Fruit fly (Drosophila melanogaster) whole organism, pupa: ENCODE results near the gene CG7164.

Source experiments
- CG10348 ChIP-seq: fragments of 200-800 bp; sonication (Bioruptor generic); IDR thresholded peaks from 2 replicates; pipeline ENCODE4 v1.3.6; 2022; ENCODE audit warnings: missing biosample characterization, missing genetic modification characterization
- CG12605 ChIP-seq: fragments of 200-800 bp; sonication (Bioruptor generic); IDR thresholded peaks from 2 replicates; pipeline ENCODE4 v1.3.6; 2022; ENCODE audit warnings: missing biosample characterization, missing genetic modification characterization
- CG13204 ChIP-seq: fragments of 200-800 bp; sonication (Bioruptor generic); optimal IDR thresholded peaks from 2 replicates; lab custom pipeline; 2018; ENCODE audit warnings: missing biosample characterization, mild to moderate bottlenecking, missing genetic modification characterization, moderate library complexity
- CG14655 ChIP-seq: fragments of 200-800 bp; sonication (Bioruptor generic); optimal IDR thresholded peaks from 3 replicates; lab custom pipeline; 2017; ENCODE audit warnings: mild to moderate bottlenecking, missing biosample characterization, missing genetic modification reagents, missing genetic modification characterization
- CG15710 ChIP-seq: fragments of 200-800 bp; sonication (Bioruptor generic); optimal IDR thresholded peaks from 2 replicates; lab custom pipeline; 2018; ENCODE audit warnings: missing biosample characterization, mild to moderate bottlenecking, missing genetic modification characterization, moderate library complexity
- CG17806 ChIP-seq: fragments of 200-800 bp; sonication (Bioruptor generic); optimal IDR thresholded peaks from 2 replicates; lab custom pipeline; 2018; ENCODE audit warnings: missing biosample characterization, mild to moderate bottlenecking, missing genetic modification characterization, moderate library complexity
- CG32121 ChIP-seq: fragments of 200-800 bp; sonication (Bioruptor generic); IDR thresholded peaks from 2 replicates; pipeline ENCODE4 v1.3.6; 2022; ENCODE audit warnings: missing biosample characterization, missing genetic modification characterization
- CG34367 ChIP-seq: fragments of 200-800 bp; sonication (Bioruptor generic); optimal IDR thresholded peaks from 2 replicates; lab custom pipeline; 2018; ENCODE audit warnings: missing biosample characterization, mild to moderate bottlenecking, missing genetic modification characterization
- CG4496 ChIP-seq: fragments of 200-800 bp; sonication (Bioruptor generic); IDR thresholded peaks from 3 replicates; pipeline ENCODE4 v1.3.6; 2022; ENCODE audit warnings: missing biosample characterization, missing genetic modification characterization
- CG8159 ChIP-seq: fragments of 200-800 bp; sonication (Bioruptor generic); optimal IDR thresholded peaks from 3 replicates; lab custom pipeline; 2018; ENCODE audit warnings: missing biosample characterization, mild to moderate bottlenecking, missing genetic modification characterization, moderate library complexity
- CG8301 ChIP-seq: fragments of 200-800 bp; sonication (Bioruptor generic); optimal IDR thresholded peaks from 2 replicates; lab custom pipeline; 2018; ENCODE audit warnings: missing biosample characterization, mild to moderate bottlenecking, missing genetic modification characterization
- CG9948 ChIP-seq: fragments of 200-800 bp; sonication (Bioruptor generic); optimal IDR thresholded peaks from 2 replicates; lab custom pipeline; 2018; ENCODE audit warnings: missing biosample characterization, mild to moderate bottlenecking, missing genetic modification characterization, moderate library complexity
- D1 ChIP-seq: fragments of 200-800 bp; sonication (Bioruptor generic); optimal IDR thresholded peaks from 2 replicates; lab custom pipeline; 2018; ENCODE audit warnings: missing biosample characterization, mild to moderate bottlenecking, missing genetic modification characterization, moderate library complexity
- EcR ChIP-seq: fragments of 200-800 bp; sonication (Bioruptor generic); optimal IDR thresholded peaks from 3 replicates; lab custom pipeline; 2019; ENCODE audit warnings: missing biosample characterization, missing genetic modification characterization, mild to moderate bottlenecking, moderate library complexity, missing genetic modification reagents
- Ets98B ChIP-seq: fragments of 200-800 bp; sonication (Bioruptor generic); IDR thresholded peaks from 2 replicates; pipeline ENCODE4 v1.3.6; 2022; ENCODE audit warnings: missing biosample characterization, missing genetic modification characterization
- Pif1A ChIP-seq: fragments of 200-800 bp; sonication (Bioruptor generic); optimal IDR thresholded peaks from 3 replicates; lab custom pipeline; 2016; ENCODE audit warnings: missing biosample characterization, missing genetic modification characterization
- Pif1B ChIP-seq: fragments of 200-800 bp; sonication (Bioruptor generic); optimal IDR thresholded peaks from 3 replicates; lab custom pipeline; 2016; ENCODE audit warnings: missing biosample characterization, missing genetic modification characterization
- Snoo ChIP-seq: fragments of 200-800 bp; sonication (Bioruptor generic); optimal IDR thresholded peaks from 3 replicates; lab custom pipeline; 2017; ENCODE audit warnings: missing biosample characterization, mild to moderate bottlenecking, missing genetic modification characterization, inconsistent platforms
- fd96Ca ChIP-seq: fragments of 200-800 bp; sonication (Bioruptor generic); IDR thresholded peaks from 3 replicates; pipeline ENCODE4 v1.3.6; 2022; ENCODE audit warnings: missing biosample characterization, missing genetic modification characterization
- gl ChIP-seq: fragments of 200-800 bp; sonication (Bioruptor generic); optimal IDR thresholded peaks from 2 replicates; lab custom pipeline; 2018; ENCODE audit warnings: missing biosample characterization, mild to moderate bottlenecking, missing genetic modification characterization
- rn ChIP-seq: fragments of 200-800 bp; sonication (Bioruptor generic); IDR thresholded peaks from 2 replicates; pipeline ENCODE4 v1.3.6; 2022; ENCODE audit warnings: missing biosample characterization, missing genetic modification characterization

Gene CG7164

DNA sequence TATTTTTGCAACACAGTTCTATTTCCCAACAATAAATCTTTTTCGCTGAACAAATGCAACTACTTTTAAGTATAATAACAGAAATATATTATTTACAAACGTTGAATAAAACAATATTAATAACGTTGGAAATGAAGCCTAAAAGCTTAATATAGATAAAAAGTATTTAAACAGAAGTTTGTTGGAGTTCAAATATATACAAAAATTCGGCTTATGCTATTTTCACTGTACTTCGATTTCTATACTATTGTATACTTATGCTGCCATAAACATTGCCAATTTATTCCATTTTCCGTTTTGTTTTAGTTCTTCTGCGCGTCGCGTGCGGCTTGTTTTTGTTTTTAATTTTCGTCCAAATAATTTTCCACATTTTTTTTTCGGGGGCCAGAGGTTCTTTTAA lies 39.6 kb downstream of the CG7164 start, which contains the start of gene CG7115:
Gene CG7115, plus strand, starts transcription at position 301 of the 400 bp plus-strand sequence.
- TF ChIP-seq CG13204, result no peak
- no peak for TF ChIP-seq CG8301 (tag; lab: Kevin White, UChicago)
- TF ChIP-seq CG9948 (tag; lab: Kevin White, UChicago), result no peak

DNA sequence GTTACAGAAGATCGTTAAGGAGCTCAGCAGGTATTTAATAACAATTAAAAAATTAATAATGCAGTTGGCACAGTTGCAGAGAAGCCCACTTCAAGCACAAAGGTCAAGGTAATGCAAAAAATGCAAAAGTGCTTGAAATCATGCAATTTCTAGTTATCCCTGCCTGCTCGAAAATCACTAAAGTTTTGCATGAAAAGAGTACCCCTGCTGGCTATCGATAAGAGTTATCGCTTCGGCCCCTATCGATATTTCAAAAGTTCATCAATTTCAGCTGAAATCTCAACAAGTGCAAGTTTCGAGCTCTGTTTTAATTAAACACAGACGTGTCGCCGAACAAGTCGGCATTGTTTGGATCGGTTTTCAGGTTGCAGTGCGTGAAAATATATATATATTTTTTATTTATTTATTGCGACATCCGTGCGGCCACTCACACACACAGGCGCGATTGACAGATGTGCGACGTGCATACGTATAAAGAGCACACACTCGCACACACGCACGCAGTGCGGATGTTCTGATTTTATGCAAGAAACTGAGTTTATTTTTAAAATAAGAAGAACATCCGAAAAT lies 40.1 kb downstream of the CG7164 start:
- no peak for TF ChIP-seq CG13204
- TF ChIP-seq fd96Ca (GFP tag; lab: Robert Waterston, UW), result peak; percentile 70
- TF ChIP-seq Pif1B (GFP tag; lab: Kevin White, UChicago), result peak; percentile 66
- TF ChIP-seq CG8159, result peak; percentile 7
- no peak for TF ChIP-seq CG9948 (tag; lab: Kevin White, UChicago)
- no peak for TF ChIP-seq CG14655 (GFP tag; lab: Kevin White, UChicago)
- TF ChIP-seq rn (GFP tag; lab: Robert Waterston, UW), result no peak
- TF ChIP-seq Snoo (tag; lab: Kevin White, UChicago), result peak; percentile 37
- peak; percentile 58; the same call in 2 of the 3 replicates for TF ChIP-seq CG4496 (GFP tag; lab: Robert Waterston, UW)
- no peak for TF ChIP-seq gl
- peak; percentile 17 for TF ChIP-seq CG34367
- TF ChIP-seq CG10348, result no peak
- no peak for TF ChIP-seq Pif1A (GFP tag; lab: Kevin White, UChicago)
- no peak for TF ChIP-seq Ets98B
- TF ChIP-seq CG8301 (tag; lab: Kevin White, UChicago), result no peak
- no peak for TF ChIP-seq CG17806 (tag; lab: Kevin White, UChicago)
- TF ChIP-seq CG32121, result peak; percentile 33; the same call in 1 of the 2 replicates
- peak; percentile 2 for TF ChIP-seq CG15710
- peak; percentile 39 for TF ChIP-seq D1 (tag; lab: Kevin White, UChicago)
- peak; percentile 60 for TF ChIP-seq EcR
- peak; percentile 29 for TF ChIP-seq CG12605

DNA sequence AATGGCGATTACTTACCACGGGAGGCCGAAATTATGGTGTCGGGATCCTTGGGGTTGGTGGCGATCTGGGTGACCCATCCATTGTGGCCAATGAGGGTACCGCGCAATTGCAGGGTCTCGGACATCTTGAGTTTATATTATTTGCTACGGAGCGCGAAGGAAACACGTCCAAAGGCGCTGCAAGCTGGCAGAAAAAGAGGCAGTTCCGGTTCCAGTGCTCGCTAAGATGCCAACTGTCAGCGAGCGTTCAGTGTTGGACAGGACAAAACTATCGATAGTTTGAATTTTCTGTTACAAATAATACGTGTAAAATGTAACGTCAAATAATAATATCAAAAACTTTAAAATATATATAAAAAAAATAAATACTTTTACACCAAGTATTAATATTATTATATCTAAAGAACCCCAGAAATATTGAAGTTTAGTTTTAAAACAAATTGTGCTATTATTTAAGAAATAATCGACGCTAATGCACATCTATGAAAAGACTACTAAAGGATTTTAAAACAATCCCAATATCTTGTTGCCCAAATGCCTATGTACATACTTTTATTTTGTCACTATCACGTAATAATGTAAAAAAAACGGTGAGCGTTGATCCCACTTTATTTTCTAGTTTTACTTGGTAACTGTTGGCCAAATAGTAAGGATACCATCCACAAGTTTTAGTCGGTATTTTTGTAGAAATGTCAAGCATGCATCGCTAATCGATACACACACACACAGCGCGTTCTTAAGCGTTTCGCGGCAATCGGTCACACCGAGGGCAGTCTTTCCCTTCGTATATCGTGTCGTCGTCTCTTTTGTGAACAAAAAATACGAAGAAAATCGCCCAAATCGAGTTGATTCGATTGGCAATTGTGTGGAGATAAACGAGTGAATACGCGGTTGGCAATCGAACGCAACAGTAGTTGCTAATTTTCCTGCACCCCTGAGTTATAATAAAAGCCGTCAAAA lies 46.1 kb downstream of the CG7164 start, which contains the start of the genes Rack1 and mts:
Gene Rack1, minus strand, starts transcription at position 271 of the 960 bp plus-strand sequence.
Gene mts, plus strand, starts transcription at position 606 of the 960 bp plus-strand sequence.
- TF ChIP-seq Snoo (tag; lab: Kevin White, UChicago), result peak; percentile 86
- TF ChIP-seq Pif1B (GFP tag; lab: Kevin White, UChicago), result peak; percentile 43
- no peak for TF ChIP-seq D1 (tag; lab: Kevin White, UChicago)
- TF ChIP-seq CG15710, result peak; percentile 54
- peak; percentile 42 for TF ChIP-seq gl
- TF ChIP-seq Ets98B, result peak; percentile 63
- peak; percentile 41; the same call in 1 of the 3 replicates for TF ChIP-seq fd96Ca (GFP tag; lab: Robert Waterston, UW)
- TF ChIP-seq EcR, result no peak
- peak; percentile 58 for TF ChIP-seq CG8159
- peak; percentile 43 for TF ChIP-seq rn (GFP tag; lab: Robert Waterston, UW)
- peak; percentile 77 for TF ChIP-seq CG12605
- peak; percentile 20 for TF ChIP-seq CG9948 (tag; lab: Kevin White, UChicago)
- peak; percentile 88 for TF ChIP-seq CG4496 (GFP tag; lab: Robert Waterston, UW)
- TF ChIP-seq CG32121, result peak; percentile 34; the same call in 1 of the 2 replicates
- TF ChIP-seq CG8301 (tag; lab: Kevin White, UChicago), result peak; percentile 43
- TF ChIP-seq CG10348, result no peak
- TF ChIP-seq CG14655 (GFP tag; lab: Kevin White, UChicago), result no peak
- peak; percentile 65 for TF ChIP-seq CG34367
- no peak for TF ChIP-seq CG13204
- peak; percentile 69 for TF ChIP-seq Pif1A (GFP tag; lab: Kevin White, UChicago)
- TF ChIP-seq CG17806 (tag; lab: Kevin White, UChicago), result peak; percentile 25

DNA sequence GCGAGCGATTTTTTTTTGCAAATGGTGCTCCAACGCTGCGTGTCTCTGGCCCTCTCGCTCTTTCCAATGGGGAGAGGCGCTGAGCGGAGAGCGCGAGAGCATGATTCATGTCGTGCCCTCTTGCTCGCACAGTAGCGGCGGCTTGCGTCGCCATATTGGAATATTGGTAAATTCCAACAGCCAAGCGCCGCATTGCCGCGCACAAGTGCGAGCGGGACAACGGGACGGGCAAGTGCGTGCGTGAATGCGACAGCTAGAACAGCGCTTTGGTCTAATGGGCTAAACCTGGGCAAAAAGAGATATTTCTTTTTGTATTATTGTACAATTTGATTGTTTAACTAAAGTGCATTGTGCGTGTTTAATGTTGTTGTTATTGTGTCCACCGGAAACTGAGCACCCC lies 47.0 kb downstream of the CG7164 start:
- peak; percentile 38 for TF ChIP-seq Pif1B (GFP tag; lab: Kevin White, UChicago)
- TF ChIP-seq CG32121, result peak; percentile 60
- no peak for TF ChIP-seq EcR
- TF ChIP-seq CG8159, result peak; percentile 7
- peak; percentile 31 for TF ChIP-seq Ets98B
- TF ChIP-seq CG8301 (tag; lab: Kevin White, UChicago), result peak; percentile 14
- TF ChIP-seq CG15710, result peak; percentile 34
- TF ChIP-seq CG17806 (tag; lab: Kevin White, UChicago), result no peak
- TF ChIP-seq fd96Ca (GFP tag; lab: Robert Waterston, UW), result peak; percentile 67
- peak; percentile 51 for TF ChIP-seq CG13204
- TF ChIP-seq CG9948 (tag; lab: Kevin White, UChicago), result no peak
- peak; percentile 18 for TF ChIP-seq Snoo (tag; lab: Kevin White, UChicago)
- peak; percentile 73 for TF ChIP-seq CG4496 (GFP tag; lab: Robert Waterston, UW)
- TF ChIP-seq CG14655 (GFP tag; lab: Kevin White, UChicago), result peak; percentile 46
- TF ChIP-seq rn (GFP tag; lab: Robert Waterston, UW), result no peak
- TF ChIP-seq CG12605, result no peak
- TF ChIP-seq CG34367, result peak; percentile 15

DNA sequence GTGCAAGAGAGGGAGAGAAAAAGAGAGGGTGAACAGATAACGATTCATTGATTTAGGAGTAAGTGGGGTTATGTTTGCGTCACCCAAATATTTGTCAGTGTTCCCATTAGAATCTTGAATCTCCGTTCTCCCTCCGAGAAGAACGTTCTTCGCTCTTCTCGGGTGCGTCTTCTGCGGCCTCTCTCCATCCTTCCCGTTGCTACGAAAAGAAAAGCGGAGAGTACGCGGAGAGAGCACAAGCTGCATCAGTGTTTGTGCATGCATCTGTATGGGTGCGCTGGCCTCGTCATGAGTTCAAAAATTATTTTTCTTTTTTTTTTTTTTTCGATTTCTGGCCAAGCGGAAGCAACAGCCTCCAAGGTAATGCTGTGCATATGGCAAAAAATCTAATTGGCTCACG lies 47.6 kb downstream of the CG7164 start:
- no peak for TF ChIP-seq Pif1B (GFP tag; lab: Kevin White, UChicago)
- TF ChIP-seq D1 (tag; lab: Kevin White, UChicago), result no peak
- 0 out of 3 replicates have a peak, but pooled peaks have one; percentile 14 for TF ChIP-seq fd96Ca (GFP tag; lab: Robert Waterston, UW)
- TF ChIP-seq Snoo (tag; lab: Kevin White, UChicago), result no peak
- no peak for TF ChIP-seq CG34367
- TF ChIP-seq EcR, result no peak
- no peak; the same call in 1 of the 2 replicates for TF ChIP-seq Ets98B
- TF ChIP-seq CG15710, result no peak
- peak; percentile 47; the same call in 2 of the 3 replicates for TF ChIP-seq CG4496 (GFP tag; lab: Robert Waterston, UW)
- TF ChIP-seq CG13204, result no peak
- TF ChIP-seq CG12605, result no peak
- TF ChIP-seq CG32121, result peak; percentile 64; the same call in 1 of the 2 replicates
